Fruit fly (Drosophila melanogaster) whole organism, prepupa: ENCODE data around the gene Dus1.

ENCODE experiments used
- CG31627 ChIP-seq: fragments of 200-800 bp; sonication (Bioruptor generic); optimal IDR thresholded peaks from 3 replicates; lab custom pipeline; 2016; ENCODE audit warnings: missing biosample characterization, missing genetic modification characterization
- CG32006 ChIP-seq: fragments of 200-800 bp; sonication (Bioruptor generic); optimal IDR thresholded peaks from 3 replicates; lab custom pipeline; 2017; ENCODE audit warnings: missing biosample characterization, mild to moderate bottlenecking, missing genetic modification characterization
- CG34406 ChIP-seq: fragments of 200-800 bp; sonication (Bioruptor generic); optimal IDR thresholded peaks from 3 replicates; lab custom pipeline; 2016; ENCODE audit warnings: missing biosample characterization, missing genetic modification characterization
- CG3919 ChIP-seq: fragments of 200-800 bp; sonication (Bioruptor generic); optimal IDR thresholded peaks from 3 replicates; lab custom pipeline; 2016; ENCODE audit warnings: missing biosample characterization, missing genetic modification characterization
- CG7368 ChIP-seq: fragments of 200-800 bp; sonication (Bioruptor generic); optimal IDR thresholded peaks from 3 replicates; lab custom pipeline; 2016; ENCODE audit warnings: missing biosample characterization, missing genetic modification characterization
- Ets21C ChIP-seq: fragments of 200-800 bp; sonication (Bioruptor generic); optimal IDR thresholded peaks from 3 replicates; lab custom pipeline; 2016; ENCODE audit warnings: missing biosample characterization, missing genetic modification characterization
- Gug ChIP-seq: fragments of 200-800 bp; sonication (Bioruptor generic); IDR thresholded peaks from 2 replicates; pipeline ENCODE4 v1.3.6; 2022; ENCODE audit warnings: missing biosample characterization, missing genetic modification characterization
- Hr38 ChIP-seq: sonication (Bioruptor generic); optimal IDR thresholded peaks from 2 replicates; lab custom pipeline; 2016; ENCODE audit warnings: missing biosample characterization, missing genetic modification characterization
- Hr39 ChIP-seq: fragments of 200-800 bp; sonication (Bioruptor generic); optimal IDR thresholded peaks from 2 replicates; lab custom pipeline; 2016; ENCODE audit warnings: missing biosample characterization, missing genetic modification characterization
- Sox102F ChIP-seq: fragments of 200-800 bp; sonication (Bioruptor generic); optimal IDR thresholded peaks from 2 replicates; lab custom pipeline; 2016; ENCODE audit warnings: missing biosample characterization, mild to moderate bottlenecking, missing genetic modification characterization
- Sox15 ChIP-seq: fragments of 200-800 bp; sonication (Bioruptor generic); optimal IDR thresholded peaks from 3 replicates; lab custom pipeline; 2016; ENCODE audit warnings: missing biosample characterization, missing genetic modification characterization
- fd85E ChIP-seq: fragments of 200-800 bp; sonication (Bioruptor generic); optimal IDR thresholded peaks from 3 replicates; lab custom pipeline; 2016; ENCODE audit warnings: missing biosample characterization, missing genetic modification characterization

DNA sequence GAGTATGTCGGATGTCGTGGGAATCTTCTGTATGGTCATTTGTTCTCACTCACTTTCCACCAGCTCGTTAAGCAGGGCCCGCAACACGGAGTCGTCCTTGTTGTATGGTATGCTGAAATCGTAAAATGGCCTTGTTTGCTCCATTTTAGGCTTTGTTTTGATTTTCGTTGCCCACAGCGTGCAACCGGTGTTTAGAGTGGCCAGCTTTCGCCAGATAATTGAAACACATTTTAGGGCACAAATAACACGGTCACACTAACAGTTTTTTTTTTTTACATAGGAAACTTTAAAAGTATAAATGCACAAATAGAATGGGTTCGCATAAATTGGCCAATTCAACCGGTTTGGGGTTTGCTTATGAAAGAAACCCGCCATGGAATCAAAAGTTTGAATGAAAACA is 19.4 kb downstream of the Dus1 start, which contains the start of gene Rpp30:
- no peak for TF ChIP-seq CG3919
- no peak for TF ChIP-seq Gug (GFP tag; lab: Robert Waterston, UW)
- TF ChIP-seq fd85E, result no peak
- TF ChIP-seq Sox102F (GFP tag; lab: Kevin White, UChicago), result no peak
- no peak for TF ChIP-seq Hr39 (GFP tag; lab: Kevin White, UChicago)
- TF ChIP-seq CG32006 (GFP tag; lab: Kevin White, UChicago), result no peak
- no peak for TF ChIP-seq Ets21C (GFP tag; lab: Kevin White, UChicago)
- TF ChIP-seq Sox15 (GFP tag; lab: Kevin White, UChicago), result no peak
- TF ChIP-seq Hr38 (GFP tag; lab: Kevin White, UChicago), result no peak
- TF ChIP-seq CG7368 (GFP tag; lab: Kevin White, UChicago), result no peak
- no peak for TF ChIP-seq CG34406 (GFP tag; lab: Kevin White, UChicago)
- TF ChIP-seq CG31627 (GFP tag; lab: Kevin White, UChicago), result no peak
